Fruit fly (Drosophila melanogaster) whole organism, prepupa: ENCODE measurements around the gene Cdep.

Experiments used
- CG10669 ChIP-seq: fragments of 200-800 bp; sonication (Bioruptor generic); optimal IDR thresholded peaks from 3 replicates; lab custom pipeline; 2018; ENCODE audit warnings: missing biosample characterization, mild to moderate bottlenecking, missing genetic modification characterization, moderate library complexity
- Gug ChIP-seq: fragments of 200-800 bp; sonication (Bioruptor generic); IDR thresholded peaks from 2 replicates; pipeline ENCODE4 v1.3.6; 2022; ENCODE audit warnings: missing biosample characterization, missing genetic modification characterization
- Hr38 ChIP-seq: sonication (Bioruptor generic); optimal IDR thresholded peaks from 2 replicates; lab custom pipeline; 2016; ENCODE audit warnings: missing biosample characterization, missing genetic modification characterization
- acj6 ChIP-seq: fragments of 200-800 bp; sonication (Bioruptor generic); optimal IDR thresholded peaks from 3 replicates; lab custom pipeline; 2016; ENCODE audit warnings: missing biosample characterization, missing genetic modification characterization
- dac ChIP-seq: fragments of 200-800 bp; sonication (Bioruptor generic); optimal IDR thresholded peaks from 2 replicates; lab custom pipeline; 2017; ENCODE audit warnings: missing biosample characterization, mild to moderate bottlenecking, missing genetic modification characterization

DNA sequence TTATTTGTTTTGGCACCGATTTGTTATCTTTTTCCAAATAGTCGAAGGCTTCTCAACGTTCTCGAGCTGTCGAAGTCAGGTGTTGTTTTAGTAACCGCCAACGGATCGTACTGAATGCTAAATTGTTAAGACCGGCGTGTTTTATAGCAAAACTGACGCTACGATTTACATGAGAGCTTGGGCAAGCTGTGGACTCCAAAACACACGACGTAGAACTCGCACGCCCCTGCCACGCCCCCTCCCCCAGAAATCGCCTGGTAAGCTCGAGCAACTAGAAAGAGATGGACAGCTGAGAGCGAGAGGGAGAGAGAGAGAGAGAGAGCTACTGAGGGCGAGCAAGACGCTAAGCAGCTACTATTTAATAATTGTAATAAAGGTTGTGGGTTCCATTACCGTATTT lies 44.8 kb downstream of the Cdep start, which contains the start of gene Jhbp3:
- TF ChIP-seq Hr38 (GFP tag; lab: Kevin White, UChicago) (no peak), CG10669 (no peak), Gug (GFP tag; lab: Robert Waterston, UW) (no peak), dac (GFP tag; lab: Kevin White, UChicago) (no peak), acj6 (GFP tag; lab: Kevin White, UChicago) (no peak)
